Worm (Caenorhabditis elegans) whole organism, L4 larva: ENCODE results near the gene gst-17.

Experiments used
- D1046.2 ChIP-seq: fragments of 200-800 bp; sonication (Bioruptor generic); IDR thresholded peaks from 2 replicates; pipeline ENCODE4 v1.3.6; 2022; ENCODE audit warnings: missing genetic modification characterization, missing compliant biosample characterization
- F26F4.8 ChIP-seq: fragments of 200-800 bp; sonication (Bioruptor generic); conservative IDR thresholded peaks from 2 replicates; pipeline ENCODE4 v1.3.6; 2022; ENCODE audit warnings: missing genetic modification characterization, missing compliant biosample characterization
- F44E2.7 ChIP-seq: fragments of 200-800 bp; sonication (Bioruptor generic); IDR thresholded peaks from 2 replicates; pipeline ENCODE4 v2.1.2; 2022; ENCODE audit warnings: missing genetic modification characterization, missing compliant biosample characterization
- R02D3.7 ChIP-seq: fragments of 150-350 bp; sonication (generic microtip); optimal IDR thresholded peaks from 3 replicates; lab custom pipeline; 2014; ENCODE audit warnings: missing biosample characterization, missing genetic modification characterization
- Y105C5A.15 ChIP-seq: fragments of 200-800 bp; sonication (Bioruptor generic); IDR thresholded peaks from 2 replicates; pipeline ENCODE4 v1.3.6; 2022; ENCODE audit warnings: missing genetic modification characterization, missing compliant biosample characterization
- Y5F2A.4 ChIP-seq: fragments of 200-800 bp; sonication (Bioruptor generic); optimal IDR thresholded peaks from 2 replicates; lab custom pipeline; 2018; ENCODE audit warnings: mild to moderate bottlenecking, missing genetic modification characterization, missing compliant biosample characterization
- ZK546.5 ChIP-seq, 2 experiments: sonication (generic microtip); optimal IDR thresholded peaks; 2 replicates each; lab custom pipeline; 2017; ENCODE audit warnings: missing biosample characterization in 2 of 2, missing genetic modification characterization in 2 of 2
- ama-1 ChIP-seq: fragments of 150-350 bp; optimal IDR thresholded peaks from 2 replicates; lab custom pipeline; 2014; ENCODE audit warnings: inconsistent platforms, mixed read lengths
- arid-1 ChIP-seq: fragments of 200-800 bp; sonication (Bioruptor generic); conservative IDR thresholded peaks from 2 replicates; pipeline ENCODE4 v1.3.6; 2022; ENCODE audit warnings: missing genetic modification reagents, missing genetic modification characterization, missing compliant biosample characterization
- attf-4 ChIP-seq: sonication (generic microtip); optimal IDR thresholded peaks from 3 replicates; lab custom pipeline; 2017; ENCODE audit warnings: missing biosample characterization, missing genetic modification characterization
- ceh-28 ChIP-seq: fragments of 150-350 bp; optimal IDR thresholded peaks from 2 replicates; lab custom pipeline; 2014; ENCODE audit warnings: missing biosample characterization, missing genetic modification reagents, missing genetic modification characterization
- ceh-44 ChIP-seq: fragments of 200-800 bp; sonication (Bioruptor generic); IDR thresholded peaks from 2 replicates; pipeline ENCODE4 v1.3.6; 2022; ENCODE audit warnings: missing genetic modification reagents, missing genetic modification characterization, missing compliant biosample characterization
- ceh-82 ChIP-seq: sonication (generic microtip); optimal IDR thresholded peaks from 2 replicates; lab custom pipeline; 2017; ENCODE audit warnings: missing biosample characterization, missing genetic modification characterization
- ces-1 ChIP-seq: fragments of 150-350 bp; sonication (generic microtip); optimal IDR thresholded peaks from 4 replicates; lab custom pipeline; 2014; ENCODE audit warnings: missing biosample characterization, missing genetic modification reagents, missing genetic modification characterization
- cey-2 ChIP-seq: sonication (generic microtip); optimal IDR thresholded peaks from 3 replicates; lab custom pipeline; 2017; ENCODE audit warnings: missing genetic modification characterization, mild to moderate bottlenecking, missing compliant biosample characterization, antibody characterized with exemption, borderline replicate concordance; ENCODE audit not compliant: insufficient read depth
- ctbp-1 ChIP-seq: fragments of 200-800 bp; sonication (Bioruptor generic); IDR thresholded peaks from 2 replicates; pipeline ENCODE4 v1.3.6; 2022; ENCODE audit warnings: missing genetic modification reagents, missing genetic modification characterization, missing compliant biosample characterization
- daf-16 ChIP-seq, 3 experiments: sonication (generic microtip); optimal IDR thresholded peaks; 2 replicates each; lab custom pipeline; 2016 to 2017; ENCODE audit warnings: missing genetic modification characterization in 3 of 3, missing genetic modification reagents in 3 of 3, mild to moderate bottlenecking in 2 of 3, missing compliant biosample characterization in 2 of 3, missing biosample characterization in 1 of 3, moderate library complexity in 1 of 3
- daf-8 ChIP-seq: fragments of 200-800 bp; sonication (Bioruptor generic); IDR thresholded peaks from 2 replicates; pipeline ENCODE4 v1.3.6; 2022; ENCODE audit warnings: missing genetic modification characterization, missing compliant biosample characterization
- dmd-6 ChIP-seq: fragments of 200-800 bp; sonication (Bioruptor generic); IDR thresholded peaks from 2 replicates; pipeline ENCODE4 v1.3.6; 2022; ENCODE audit warnings: missing genetic modification reagents, missing genetic modification characterization, missing compliant biosample characterization
- dmd-9 ChIP-seq: fragments of 200-800 bp; sonication (Bioruptor generic); IDR thresholded peaks from 2 replicates; pipeline ENCODE4 v1.3.6; 2022; ENCODE audit warnings: missing genetic modification reagents, missing genetic modification characterization, missing compliant biosample characterization
- dpl-1 ChIP-seq: fragments of 150-350 bp; optimal IDR thresholded peaks from 2 replicates; lab custom pipeline; 2014; ENCODE audit warnings: missing biosample characterization, missing genetic modification reagents, missing genetic modification characterization
- egl-27 ChIP-seq: sonication (generic microtip); optimal IDR thresholded peaks from 3 replicates; lab custom pipeline; 2017; ENCODE audit warnings: missing biosample characterization, missing genetic modification reagents, missing genetic modification characterization
- hif-1 ChIP-seq, 2 experiments: sonication (generic microtip); optimal IDR thresholded peaks; 2 replicates each; lab custom pipeline; 2016 to 2017; ENCODE audit warnings: missing compliant biosample characterization in 2 of 2, missing genetic modification characterization in 2 of 2, missing genetic modification reagents in 2 of 2, missing genotype in 2 of 2, mild to moderate bottlenecking in 1 of 2
- hlh-11 ChIP-seq: fragments of 200-800 bp; sonication (Bioruptor generic); optimal IDR thresholded peaks from 2 replicates; lab custom pipeline; 2018; ENCODE audit warnings: mild to moderate bottlenecking, missing genetic modification characterization, missing compliant biosample characterization
- hlh-30 ChIP-seq: sonication (generic microtip); optimal IDR thresholded peaks from 2 replicates; lab custom pipeline; 2017; ENCODE audit warnings: antibody characterized with exemption, mild to moderate bottlenecking, missing genetic modification characterization, missing compliant biosample characterization; ENCODE audit not compliant: insufficient read depth
- hmg-1.1 ChIP-seq: fragments of 200-800 bp; sonication (Bioruptor generic); IDR thresholded peaks from 2 replicates; pipeline ENCODE4 v1.3.6; 2022; ENCODE audit warnings: missing genetic modification reagents, missing genetic modification characterization, missing compliant biosample characterization
- jun-1 ChIP-seq: fragments of 150-350 bp; optimal IDR thresholded peaks from 2 replicates; lab custom pipeline; 2014; ENCODE audit warnings: missing biosample characterization, missing genetic modification reagents, missing genetic modification characterization
- lim-7 ChIP-seq: fragments of 200-800 bp; sonication (Bioruptor generic); IDR thresholded peaks from 2 replicates; pipeline ENCODE4 v1.3.6; 2022; ENCODE audit warnings: missing genetic modification characterization, missing compliant biosample characterization
- lin-1 ChIP-seq: fragments of 200-800 bp; sonication (Bioruptor generic); IDR thresholded peaks from 2 replicates; pipeline ENCODE4 v1.3.6; 2022; ENCODE audit warnings: missing genetic modification reagents, missing genetic modification characterization, missing compliant biosample characterization
- lin-13 ChIP-seq: fragments of 150-350 bp; optimal IDR thresholded peaks from 2 replicates; lab custom pipeline; 2014; ENCODE audit warnings: missing biosample characterization, missing genetic modification reagents, missing genetic modification characterization
- lin-15B ChIP-seq: fragments of 150-350 bp; sonication (generic microtip); optimal IDR thresholded peaks from 3 replicates; lab custom pipeline; 2014; ENCODE audit warnings: missing biosample characterization, missing genetic modification characterization
- madf-9 ChIP-seq: fragments of 200-800 bp; sonication (Bioruptor generic); conservative IDR thresholded peaks from 2 replicates; pipeline ENCODE4 v1.3.6; 2022; ENCODE audit warnings: missing genetic modification reagents, missing genetic modification characterization, missing compliant biosample characterization
- mep-1 ChIP-seq: fragments of 150-350 bp; sonication (generic microtip); optimal IDR thresholded peaks from 3 replicates; lab custom pipeline; 2014; ENCODE audit warnings: missing biosample characterization, missing genetic modification characterization
- mxl-2 ChIP-seq: fragments of 200-800 bp; sonication (Bioruptor generic); conservative IDR thresholded peaks from 2 replicates; pipeline ENCODE4 v1.3.6; 2022; ENCODE audit warnings: missing genetic modification reagents, missing genetic modification characterization, missing compliant biosample characterization
- mxl-3 ChIP-seq: fragments of 200-800 bp; sonication (Bioruptor generic); optimal IDR thresholded peaks from 2 replicates; lab custom pipeline; 2018; ENCODE audit warnings: mild to moderate bottlenecking, missing genetic modification characterization, missing compliant biosample characterization
- nhr-10 ChIP-seq: fragments of 150-350 bp; optimal IDR thresholded peaks from 2 replicates; lab custom pipeline; 2014; ENCODE audit warnings: missing biosample characterization, missing genetic modification characterization
- nhr-11 ChIP-seq: fragments of 150-350 bp; optimal IDR thresholded peaks from 2 replicates; lab custom pipeline; 2014; ENCODE audit warnings: missing biosample characterization, missing genetic modification characterization
- nhr-48 ChIP-seq: sonication (generic microtip); optimal IDR thresholded peaks from 2 replicates; lab custom pipeline; 2016; ENCODE audit warnings: mild to moderate bottlenecking, missing genetic modification characterization, missing compliant biosample characterization
- nhr-6 ChIP-seq: fragments of 150-350 bp; optimal IDR thresholded peaks from 2 replicates; lab custom pipeline; 2014; ENCODE audit warnings: missing biosample characterization, missing genetic modification characterization
- php-3 ChIP-seq: fragments of 200-800 bp; sonication (Bioruptor generic); IDR thresholded peaks from 2 replicates; pipeline ENCODE4 v1.3.6; 2022; ENCODE audit warnings: missing genetic modification reagents, missing genetic modification characterization, missing compliant biosample characterization
- pqm-1 ChIP-seq: sonication (generic microtip); optimal IDR thresholded peaks from 2 replicates; lab custom pipeline; 2017; ENCODE audit warnings: missing biosample characterization, missing genetic modification characterization
- sdz-12 ChIP-seq: fragments of 200-800 bp; sonication (Bioruptor generic); optimal IDR thresholded peaks from 2 replicates; lab custom pipeline; 2018; ENCODE audit warnings: mild to moderate bottlenecking, missing genetic modification characterization, missing compliant biosample characterization
- skn-1 ChIP-seq: fragments of 150-350 bp; optimal IDR thresholded peaks from 2 replicates; lab custom pipeline; 2014; ENCODE audit warnings: missing biosample characterization, missing genetic modification characterization
- snpc-1.2 ChIP-seq: fragments of 200-800 bp; sonication (Bioruptor generic); IDR thresholded peaks from 2 replicates; pipeline ENCODE4 v1.3.6; 2022; ENCODE audit warnings: missing genetic modification reagents, missing genetic modification characterization, missing compliant biosample characterization
- snpc-4 ChIP-seq: fragments of 150-350 bp; optimal IDR thresholded peaks from 2 replicates; lab custom pipeline; 2014; ENCODE audit warnings: missing biosample characterization, missing genetic modification characterization
- spr-1 ChIP-seq: sonication (generic microtip); optimal IDR thresholded peaks from 2 replicates; lab custom pipeline; 2016; ENCODE audit warnings: mild to moderate bottlenecking, missing genetic modification characterization, missing compliant biosample characterization
- tra-1 ChIP-seq: fragments of 200-800 bp; sonication (Bioruptor generic); IDR thresholded peaks from 2 replicates; pipeline ENCODE4 v1.3.6; 2022; ENCODE audit warnings: missing genetic modification reagents, missing genetic modification characterization, missing compliant biosample characterization
- unc-130 ChIP-seq: sonication (generic microtip); optimal IDR thresholded peaks from 2 replicates; lab custom pipeline; 2016; ENCODE audit warnings: missing genetic modification reagents, missing genetic modification characterization, missing compliant biosample characterization
- unc-39 ChIP-seq: sonication (generic microtip); optimal IDR thresholded peaks from 2 replicates; lab custom pipeline; 2017; ENCODE audit warnings: missing biosample characterization, missing genetic modification characterization
- zag-1 ChIP-seq: fragments of 150-350 bp; optimal IDR thresholded peaks from 2 replicates; lab custom pipeline; 2014; ENCODE audit warnings: missing biosample characterization, missing genetic modification characterization
- zfp-2 ChIP-seq: sonication (generic microtip); optimal IDR thresholded peaks from 2 replicates; lab custom pipeline; 2016; ENCODE audit warnings: mild to moderate bottlenecking, missing genetic modification characterization, missing compliant biosample characterization
- zip-11 ChIP-seq: fragments of 200-800 bp; sonication (Bioruptor generic); IDR thresholded peaks from 2 replicates; pipeline ENCODE4 v1.3.6; 2022; ENCODE audit warnings: missing genetic modification characterization, missing compliant biosample characterization
- ztf-7 ChIP-seq: fragments of 150-350 bp; optimal IDR thresholded peaks from 2 replicates; lab custom pipeline; 2014; ENCODE audit warnings: missing biosample characterization, missing genetic modification characterization

gst-17 gene

DNA sequence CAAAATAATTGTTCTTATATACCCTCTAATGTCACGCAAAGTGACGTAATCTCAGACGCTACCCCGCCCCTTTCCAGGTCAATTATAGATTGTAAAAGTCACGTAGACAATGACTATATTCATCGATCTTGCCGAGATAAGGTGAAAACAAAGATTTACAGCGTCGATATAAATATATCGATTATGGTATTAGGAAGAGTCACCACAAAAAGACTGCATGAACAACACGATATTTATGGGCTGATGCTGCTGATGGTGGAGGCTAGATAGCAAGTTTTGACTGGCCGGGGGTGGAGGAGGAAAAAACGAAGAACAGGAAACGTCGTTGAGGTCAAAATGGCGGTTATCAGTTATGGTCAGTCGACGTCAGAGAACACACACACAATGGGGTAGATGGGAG is 8.0 kb upstream of the gst-17 start:
- TF ChIP-seq lim-7 (GFP tag; lab: Robert Waterston, UW) = no peak
- peak; percentile 93 to 97 for TF ChIP-seq hif-1 (tag; optimal IDR thresholded peaks at IDR 0.05; lab: Kevin White, UChicago)
- no peak for TF ChIP-seq ctbp-1 (GFP tag; lab: Robert Waterston, UW)
- TF ChIP-seq dmd-9 (GFP tag; lab: Robert Waterston, UW) = no peak
- no peak for TF ChIP-seq Y5F2A.4 (GFP tag; lab: Kevin White, UChicago)
- TF ChIP-seq hlh-30 (tag; lab: Kevin White, UChicago) = no peak
- no peak for TF ChIP-seq snpc-1.2
- no peak for TF ChIP-seq attf-4 (tag; lab: Kevin White, UChicago)
- TF ChIP-seq nhr-11 = no peak
- no peak for TF ChIP-seq unc-39 (tag; lab: Kevin White, UChicago)
- TF ChIP-seq unc-130 (GFP tag; lab: Kevin White, UChicago) = no peak
- peak; percentile 13 for TF ChIP-seq dpl-1 (GFP tag; lab: Kevin White, UChicago)
- no peak for TF ChIP-seq arid-1 (GFP tag; lab: Robert Waterston, UW)
- TF ChIP-seq ztf-7 (tag; lab: Kevin White, UChicago) = peak; percentile 13
- no peak for TF ChIP-seq lin-15B
- no peak for TF ChIP-seq madf-9 (GFP tag; lab: Robert Waterston, UW)
- TF ChIP-seq sdz-12 = no peak
- TF ChIP-seq skn-1 (tag; lab: Kevin White, UChicago) = no peak
- TF ChIP-seq D1046.2 (GFP tag; lab: Robert Waterston, UW) = no peak
- no peak for TF ChIP-seq ceh-44
- peak; percentile 25 for TF ChIP-seq dmd-6
- peak; percentile 16 for TF ChIP-seq lin-13 (GFP tag; lab: Kevin White, UChicago)
- peak; percentile 54 for TF ChIP-seq mep-1
- peak; percentile 53 for TF ChIP-seq mxl-3
- no peak for TF ChIP-seq zag-1 (tag; lab: Kevin White, UChicago)
- TF ChIP-seq R02D3.7 (tag; lab: Kevin White, UChicago) = no peak
- no peak for TF ChIP-seq zfp-2
- TF ChIP-seq hlh-11 (tag; lab: Kevin White, UChicago) = peak; percentile 87
- TF ChIP-seq pqm-1 (tag; lab: Kevin White, UChicago) = peak; percentile 2
- no peak for TF ChIP-seq jun-1 (tag; lab: Kevin White, UChicago)
- no peak for TF ChIP-seq tra-1 (GFP tag; lab: Robert Waterston, UW)
- no peak for TF ChIP-seq Y105C5A.15
- TF ChIP-seq daf-8 = no peak
- peak; percentile 17 for TF ChIP-seq spr-1 (tag; lab: Kevin White, UChicago)
- no peak for TF ChIP-seq ama-1 (lab: Kevin White, UChicago)
- TF ChIP-seq nhr-48 (tag; lab: Kevin White, UChicago) = peak; percentile 87
- no peak for TF ChIP-seq F26F4.8 (GFP tag; lab: Robert Waterston, UW)
- TF ChIP-seq ZK546.5 (tag; optimal IDR thresholded peaks at IDR 0.05; lab: Kevin White, UChicago) = no peak
- no peak for TF ChIP-seq ceh-82 (tag; lab: Kevin White, UChicago)
- TF ChIP-seq F44E2.7 = no peak
- peak; percentile 11 for TF ChIP-seq nhr-6 (tag; lab: Kevin White, UChicago)
- TF ChIP-seq php-3 = 0 out of 2 replicates have a peak, but pooled peaks have one; percentile 19
- TF ChIP-seq cey-2 (tag; lab: Kevin White, UChicago) = no peak
- TF ChIP-seq ces-1 (GFP tag; lab: Kevin White, UChicago) = no peak
- TF ChIP-seq zip-11 (GFP tag; lab: Robert Waterston, UW) = no peak
- TF ChIP-seq lin-1 = no peak
- peak; percentile 55 for TF ChIP-seq ceh-28
- no peak for TF ChIP-seq daf-16 (GFP tag; optimal IDR thresholded peaks at IDR 0.05; lab: Kevin White, UChicago)
- peak; percentile 91 for TF ChIP-seq daf-16 (tag; optimal IDR thresholded peaks at IDR 0.05; lab: Kevin White, UChicago)
- TF ChIP-seq mxl-2 = no peak
- no peak for TF ChIP-seq egl-27 (tag; lab: Kevin White, UChicago)
- TF ChIP-seq snpc-4 (tag; lab: Kevin White, UChicago) = no peak
- no peak for TF ChIP-seq hmg-1.1 (GFP tag; lab: Robert Waterston, UW)
- no peak for TF ChIP-seq nhr-10 (tag; lab: Kevin White, UChicago)
